Fruit fly (Drosophila melanogaster) whole organism, embryonic: ENCODE results near the gene tbc.

ENCODE experiments used
- Adf1 ChIP-seq: fragments of 200-800 bp; sonication (Bioruptor generic); IDR thresholded peaks from 2 replicates; pipeline ENCODE4 v1.3.6; 2022; ENCODE audit warnings: missing biosample characterization, missing genetic modification characterization
- B-H2 ChIP-seq: fragments of 200-800 bp; sonication (Bioruptor generic); optimal IDR thresholded peaks from 2 replicates; lab custom pipeline; 2018; ENCODE audit warnings: missing biosample characterization, mild to moderate bottlenecking, missing genetic modification characterization
- CG10979 ChIP-seq: fragments of 200-800 bp; sonication (Bioruptor generic); optimal IDR thresholded peaks from 2 replicates; lab custom pipeline; 2018; ENCODE audit warnings: missing biosample characterization, mild to moderate bottlenecking, missing genetic modification characterization, moderate library complexity
- CG11456 ChIP-seq: fragments of 200-800 bp; sonication (Bioruptor generic); IDR thresholded peaks from 3 replicates; pipeline ENCODE4 v1.3.6; 2022; ENCODE audit warnings: missing biosample characterization, missing genetic modification characterization
- CG14710 ChIP-seq: fragments of 200-800 bp; sonication (Bioruptor generic); optimal IDR thresholded peaks from 3 replicates; lab custom pipeline; 2019; ENCODE audit warnings: missing biosample characterization, mild to moderate bottlenecking, missing genetic modification characterization, moderate library complexity
- CG15696 ChIP-seq: fragments of 200-800 bp; sonication (Bioruptor generic); optimal IDR thresholded peaks from 2 replicates; lab custom pipeline; 2019; ENCODE audit warnings: missing biosample characterization, mild to moderate bottlenecking, missing genetic modification characterization, moderate library complexity
- CG16813 ChIP-seq: fragments of 200-800 bp; sonication (Bioruptor generic); IDR thresholded peaks from 3 replicates; pipeline ENCODE4 v1.3.6; 2022; ENCODE audit warnings: missing biosample characterization, missing genetic modification characterization; ENCODE audit not compliant: partially characterized antibody
- CG17568 ChIP-seq: fragments of 200-800 bp; sonication (Bioruptor generic); optimal IDR thresholded peaks from 2 replicates; lab custom pipeline; 2018; ENCODE audit warnings: missing biosample characterization, mild to moderate bottlenecking, missing genetic modification characterization, moderate library complexity
- CG18262 ChIP-seq: fragments of 200-800 bp; optimal IDR thresholded peaks from 3 replicates; lab custom pipeline; 2019; ENCODE audit warnings: missing biosample characterization, mild to moderate bottlenecking, missing genetic modification characterization, moderate library complexity
- CG1832 ChIP-seq: fragments of 200-800 bp; sonication (Bioruptor generic); optimal IDR thresholded peaks from 2 replicates; lab custom pipeline; 2017; ENCODE audit warnings: missing biosample characterization, mild to moderate bottlenecking, missing genetic modification characterization, inconsistent platforms
- CG2116 ChIP-seq: fragments of 200-800 bp; sonication (Bioruptor generic); optimal IDR thresholded peaks from 3 replicates; lab custom pipeline; 2018; ENCODE audit warnings: missing biosample characterization, mild to moderate bottlenecking, missing genetic modification characterization
- CG30403 ChIP-seq: fragments of 200-800 bp; sonication (Bioruptor generic); optimal IDR thresholded peaks from 3 replicates; lab custom pipeline; 2016; ENCODE audit warnings: missing biosample characterization, missing genetic modification characterization
- CG32532 ChIP-seq: fragments of 200-800 bp; sonication (Bioruptor generic); IDR thresholded peaks from 2 replicates; pipeline ENCODE4 v1.3.6; 2022; ENCODE audit warnings: missing biosample characterization, missing genetic modification characterization
- CG3281 ChIP-seq: fragments of 200-800 bp; sonication (Bioruptor generic); optimal IDR thresholded peaks from 3 replicates; lab custom pipeline; 2017; ENCODE audit warnings: missing biosample characterization, mild to moderate bottlenecking, missing genetic modification characterization
- CG3407 ChIP-seq: fragments of 200-800 bp; sonication (Bioruptor generic); optimal IDR thresholded peaks from 2 replicates; lab custom pipeline; 2018; ENCODE audit warnings: missing biosample characterization, mild to moderate bottlenecking, missing genetic modification characterization
- CG3838 ChIP-seq: fragments of 200-800 bp; sonication (Bioruptor generic); optimal IDR thresholded peaks from 3 replicates; lab custom pipeline; 2016; ENCODE audit warnings: missing biosample characterization, missing genetic modification characterization
- CG4820 ChIP-seq: fragments of 200-800 bp; sonication (Bioruptor generic); optimal IDR thresholded peaks from 3 replicates; lab custom pipeline; 2016; ENCODE audit warnings: missing biosample characterization, missing genetic modification characterization
- CG6254 ChIP-seq: fragments of 200-800 bp; sonication (Bioruptor generic); optimal IDR thresholded peaks from 3 replicates; lab custom pipeline; 2017; ENCODE audit warnings: mild to moderate bottlenecking, missing biosample characterization, missing genetic modification reagents, missing genetic modification characterization
- CG6854 ChIP-seq: fragments of 200-800 bp; sonication (Bioruptor generic); optimal IDR thresholded peaks from 3 replicates; lab custom pipeline; 2017; ENCODE audit warnings: missing biosample characterization, mild to moderate bottlenecking, missing genetic modification characterization
- CG8765 ChIP-seq: fragments of 200-800 bp; sonication (Bioruptor generic); IDR thresholded peaks from 2 replicates; pipeline ENCODE4 v1.3.6; 2022; ENCODE audit warnings: missing biosample characterization, missing genetic modification characterization
- CG8944 ChIP-seq: fragments of 200-800 bp; sonication (Bioruptor generic); optimal IDR thresholded peaks from 3 replicates; lab custom pipeline; 2016; ENCODE audit warnings: missing biosample characterization, missing genetic modification characterization
- E2f1 ChIP-seq: fragments of 200-800 bp; sonication (Bioruptor generic); IDR thresholded peaks from 2 replicates; pipeline ENCODE4 v1.3.6; 2022; ENCODE audit warnings: missing biosample characterization, missing genetic modification characterization
- Gug ChIP-seq: fragments of 200-800 bp; sonication (Bioruptor generic); IDR thresholded peaks from 4 replicates; pipeline ENCODE4 v1.3.6; 2022; ENCODE audit warnings: missing biosample characterization, missing genetic modification characterization
- HmgZ ChIP-seq: fragments of 200-800 bp; sonication (Bioruptor generic); optimal IDR thresholded peaks from 2 replicates; lab custom pipeline; 2018; ENCODE audit warnings: missing biosample characterization, mild to moderate bottlenecking, missing genetic modification characterization
- Hr51 ChIP-seq, 2 experiments: fragments of 200-800 bp; sonication (Bioruptor generic); optimal IDR thresholded peaks; 2 replicates in 1 of 2; 3 replicates in 1 of 2; lab custom pipeline; 2016 to 2018; ENCODE audit warnings: missing biosample characterization in 2 of 2, missing genetic modification characterization in 2 of 2, mild to moderate bottlenecking in 1 of 2, moderate library complexity in 1 of 2
- Hsf ChIP-seq: fragments of 200-800 bp; sonication (Bioruptor generic); optimal IDR thresholded peaks from 3 replicates; lab custom pipeline; 2016; ENCODE audit warnings: missing biosample characterization, missing genetic modification characterization
- Mes4 ChIP-seq: fragments of 200-800 bp; sonication (Bioruptor generic); optimal IDR thresholded peaks from 2 replicates; lab custom pipeline; 2016; ENCODE audit warnings: missing biosample characterization, missing genetic modification characterization
- Sin3A ChIP-seq: fragments of >200 bp; optimal IDR thresholded peaks from 2 replicates; lab custom pipeline; 2018
- Sry-β ChIP-seq: fragments of 200-800 bp; sonication (Bioruptor generic); optimal IDR thresholded peaks from 2 replicates; lab custom pipeline; 2018; ENCODE audit warnings: missing biosample characterization, mild to moderate bottlenecking, missing genetic modification characterization, moderate library complexity
- Xbp1 ChIP-seq: fragments of 200-800 bp; sonication (Bioruptor generic); optimal IDR thresholded peaks from 3 replicates; lab custom pipeline; 2016; ENCODE audit warnings: missing biosample characterization, mild to moderate bottlenecking, missing genetic modification characterization
- abd-A ChIP-seq: fragments of 200-800 bp; sonication (Bioruptor generic); optimal IDR thresholded peaks from 3 replicates; lab custom pipeline; 2019; ENCODE audit warnings: missing biosample characterization, mild to moderate bottlenecking, missing genetic modification characterization, moderate library complexity
- amos ChIP-seq: fragments of 200-800 bp; sonication (Bioruptor generic); IDR thresholded peaks from 2 replicates; pipeline ENCODE4 v1.3.6; 2022; ENCODE audit warnings: missing biosample characterization, missing genetic modification characterization; ENCODE audit not compliant: partially characterized antibody
- bbx ChIP-seq: fragments of 200-800 bp; sonication (Bioruptor generic); IDR thresholded peaks from 2 replicates; pipeline ENCODE4 v1.3.6; 2022; ENCODE audit warnings: missing biosample characterization, missing genetic modification characterization; ENCODE audit not compliant: partially characterized antibody
- bsh ChIP-seq, 2 experiments: fragments of 200-800 bp; sonication (Bioruptor generic); optimal IDR thresholded peaks; 2 replicates each; lab custom pipeline; 2017 to 2018; ENCODE audit warnings: mild to moderate bottlenecking in 2 of 2, missing biosample characterization in 2 of 2, missing genetic modification characterization in 2 of 2, moderate library complexity in 1 of 2
- crc ChIP-seq: fragments of 200-800 bp; sonication (Bioruptor generic); optimal IDR thresholded peaks from 2 replicates; lab custom pipeline; 2016; ENCODE audit warnings: missing biosample characterization, missing genetic modification characterization
- dm ChIP-seq: fragments of 200-800 bp; sonication (Bioruptor generic); optimal IDR thresholded peaks from 3 replicates; lab custom pipeline; 2016; ENCODE audit warnings: missing biosample characterization, missing genetic modification characterization
- dmrt99B ChIP-seq: fragments of 200-800 bp; sonication (Bioruptor generic); optimal IDR thresholded peaks from 2 replicates; lab custom pipeline; 2018; ENCODE audit warnings: missing biosample characterization, mild to moderate bottlenecking, missing genetic modification characterization, moderate library complexity
- ham ChIP-seq: fragments of 200-800 bp; sonication (Bioruptor generic); IDR thresholded peaks from 2 replicates; pipeline ENCODE4 v1.3.6; 2022; ENCODE audit warnings: missing biosample characterization, missing genetic modification characterization
- hkb ChIP-seq, 2 experiments: fragments of 200-800 bp in 1 of 2; fragments of >200 bp in 1 of 2; sonication (Bioruptor generic) in 1 of 2; IDR thresholded peaks in 1 of 2; optimal IDR thresholded peaks in 1 of 2; 2 replicates each; pipeline versions ENCODE4 v1.3.6 to Lab custom; 2017 to 2022; ENCODE audit warnings: missing biosample characterization in 1 of 2, missing genetic modification characterization in 1 of 2
- jing ChIP-seq: fragments of 200-800 bp; sonication (Bioruptor generic); optimal IDR thresholded peaks from 2 replicates; lab custom pipeline; 2018; ENCODE audit warnings: missing biosample characterization, mild to moderate bottlenecking, missing genetic modification characterization
- mirr ChIP-seq: fragments of 200-800 bp; sonication (Bioruptor generic); optimal IDR thresholded peaks from 3 replicates; lab custom pipeline; 2018; ENCODE audit warnings: missing biosample characterization, mild to moderate bottlenecking, missing genetic modification characterization
- nau ChIP-seq: fragments of 200-800 bp; sonication (Bioruptor generic); optimal IDR thresholded peaks from 3 replicates; lab custom pipeline; 2017; ENCODE audit warnings: missing biosample characterization, mild to moderate bottlenecking, missing genetic modification characterization, missing genetic modification reagents
- pho ChIP-seq: fragments of 200-800 bp; sonication (Bioruptor generic); optimal IDR thresholded peaks from 2 replicates; lab custom pipeline; 2016; ENCODE audit warnings: missing biosample characterization, missing genetic modification characterization
- psq ChIP-seq: fragments of 200-800 bp; sonication (Bioruptor generic); optimal IDR thresholded peaks from 2 replicates; lab custom pipeline; 2017; ENCODE audit warnings: missing biosample characterization, missing genetic modification characterization
- rib ChIP-seq: fragments of 200-800 bp; sonication (Bioruptor generic); IDR thresholded peaks from 2 replicates; pipeline ENCODE4 v1.3.6; 2022; ENCODE audit warnings: missing biosample characterization, missing genetic modification characterization
- so ChIP-seq: fragments of 200-800 bp; sonication (Bioruptor generic); IDR thresholded peaks from 3 replicates; pipeline ENCODE4 v1.3.6; 2022; ENCODE audit warnings: missing biosample characterization, missing genetic modification characterization
- tup ChIP-seq: fragments of 200-800 bp; sonication (Bioruptor generic); optimal IDR thresholded peaks from 2 replicates; lab custom pipeline; 2016; ENCODE audit warnings: missing biosample characterization, mild to moderate bottlenecking, missing genetic modification characterization, moderate library complexity
- vnd ChIP-seq: fragments of 200-800 bp; sonication (Bioruptor generic); IDR thresholded peaks from 3 replicates; pipeline ENCODE4 v1.3.6; 2022; ENCODE audit warnings: missing biosample characterization, missing genetic modification characterization; ENCODE audit not compliant: partially characterized antibody

tbc gene

DNA sequence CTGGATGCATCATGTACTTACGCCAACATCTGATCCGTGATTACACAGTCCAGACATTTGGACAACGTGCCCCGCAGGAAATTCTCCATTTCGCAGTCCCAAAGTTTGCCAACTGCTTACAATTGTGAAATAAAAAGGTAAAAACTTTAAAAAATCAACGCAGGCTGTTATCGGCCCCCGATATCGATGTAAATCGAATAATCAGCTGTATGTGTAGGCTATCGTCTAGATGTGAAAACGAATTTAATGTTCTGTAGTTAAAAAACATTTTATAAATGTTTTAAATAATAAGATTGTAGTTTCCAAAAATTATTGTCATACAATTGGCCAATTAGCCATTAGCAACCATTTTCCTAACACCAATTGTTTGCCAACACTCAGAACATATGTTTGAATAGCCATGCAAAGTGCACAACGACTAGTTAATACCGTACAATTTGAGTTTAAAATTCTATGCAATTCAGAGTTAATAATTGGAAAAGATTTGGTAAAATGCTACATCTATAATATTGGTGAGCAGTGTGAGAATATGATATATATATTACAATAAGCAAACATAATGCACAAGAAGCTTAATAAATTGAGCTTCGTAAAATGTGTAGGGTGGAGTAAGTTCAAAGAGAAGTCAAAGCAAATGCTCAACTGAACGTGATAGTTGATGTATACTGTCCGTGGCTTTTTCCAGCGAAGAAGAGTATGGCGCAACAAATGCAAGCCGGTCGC, 19.5 kb upstream of the tbc start, which contains the start of the genes CG11710 and mal (continued):
- TF ChIP-seq Mes4 (GFP tag; lab: Kevin White, UChicago) = no peak
- TF ChIP-seq CG3838 (GFP tag; lab: Kevin White, UChicago) = peak; percentile 47
- TF ChIP-seq dm = peak; percentile 15
- TF ChIP-seq pho = peak; percentile 48
- TF ChIP-seq CG11456 (GFP tag; lab: Robert Waterston, UW) = peak; percentile 64; the same call in 2 of the 3 replicates
- peak; percentile 46 for TF ChIP-seq CG8944 (GFP tag; lab: Kevin White, UChicago)
- TF ChIP-seq CG10979 (tag; lab: Kevin White, UChicago) = peak; percentile 83
- peak; percentile 25 for TF ChIP-seq Sry-β
- no peak for TF ChIP-seq CG17568 (GFP tag; lab: Kevin White, UChicago)
- peak; percentile 80 for TF ChIP-seq mirr
- peak; percentile 78 for TF ChIP-seq CG32532 (GFP tag; lab: Robert Waterston, UW)
- peak; percentile 69 for TF ChIP-seq CG2116 (GFP tag; lab: Kevin White, UChicago)
- TF ChIP-seq Adf1 = peak; percentile 48; the same call in 1 of the 2 replicates
- no peak; the same call in 1 of the 2 replicates for TF ChIP-seq amos
- TF ChIP-seq CG3281 (GFP tag; lab: Kevin White, UChicago) = peak; percentile 84
- no peak for TF ChIP-seq rib (GFP tag; lab: Robert Waterston, UW)
- peak; percentile 73 for TF ChIP-seq E2f1 (GFP tag; lab: Robert Waterston, UW)
- peak; percentile 84 for TF ChIP-seq CG4820 (GFP tag; lab: Kevin White, UChicago)
- TF ChIP-seq CG1832 = no peak
- peak; percentile 68 for TF ChIP-seq B-H2 (GFP tag; lab: Kevin White, UChicago)
- TF ChIP-seq bbx (GFP tag; lab: Robert Waterston, UW) = peak; percentile 56; the same call in 1 of the 2 replicates
- TF ChIP-seq CG14710 (tag; lab: Kevin White, UChicago) = peak; percentile 80
- peak; percentile 45 for TF ChIP-seq tup (GFP tag; lab: Kevin White, UChicago)
- peak; percentile 74; the same call in 3 of the 4 replicates for TF ChIP-seq Gug (GFP tag; lab: Robert Waterston, UW)
- no peak for TF ChIP-seq CG6254 (GFP tag; lab: Kevin White, UChicago)
- TF ChIP-seq ham (GFP tag; lab: Robert Waterston, UW) = no peak
- TF ChIP-seq dmrt99B (tag; lab: Kevin White, UChicago) = peak; percentile 87
- TF ChIP-seq CG18262 (tag; lab: Kevin White, UChicago) = peak; percentile 86
- TF ChIP-seq vnd (GFP tag; lab: Robert Waterston, UW) = peak; percentile 29; the same call in 1 of the 3 replicates
- TF ChIP-seq hkb (optimal IDR thresholded peaks at IDR 0.05; lab: Kevin White, UChicago) = no peak
- TF ChIP-seq hkb (GFP tag; IDR thresholded peaks at IDR 0.05; lab: Robert Waterston, UW) = peak; percentile 63
- peak; percentile 83 for TF ChIP-seq CG30403
- no peak for TF ChIP-seq CG3407 (GFP tag; lab: Kevin White, UChicago)
- no peak for TF ChIP-seq Sin3A
- TF ChIP-seq nau (GFP tag; lab: Kevin White, UChicago) = no peak
- TF ChIP-seq abd-A (tag; lab: Kevin White, UChicago) = no peak
- no peak for TF ChIP-seq jing (GFP tag; lab: Kevin White, UChicago)
- peak; percentile 50 for TF ChIP-seq crc (GFP tag; lab: Kevin White, UChicago)
- peak; percentile 80 for TF ChIP-seq Hsf (GFP tag; lab: Kevin White, UChicago)
- peak; percentile 57 for TF ChIP-seq HmgZ (tag; lab: Kevin White, UChicago)
- peak; percentile 45; the same call in 1 of the 3 replicates for TF ChIP-seq so (GFP tag; lab: Robert Waterston, UW)
- TF ChIP-seq psq (GFP tag; lab: Kevin White, UChicago) = no peak
- TF ChIP-seq bsh (GFP tag; optimal IDR thresholded peaks at IDR 0.05; lab: Kevin White, UChicago) = peak; percentile 40 to 69
- peak in 1 of 2 experiments; percentile 32 for TF ChIP-seq Hr51 (GFP tag; optimal IDR thresholded peaks at IDR 0.05; lab: Kevin White, UChicago)
- peak; percentile 68 for TF ChIP-seq CG15696 (tag; lab: Kevin White, UChicago)
- TF ChIP-seq CG6854 (GFP tag; lab: Kevin White, UChicago) = peak; percentile 70
- peak; percentile 35; the same call in 1 of the 3 replicates for TF ChIP-seq CG16813 (GFP tag; lab: Robert Waterston, UW)
- no peak for TF ChIP-seq CG8765 (GFP tag; lab: Robert Waterston, UW)
- TF ChIP-seq Xbp1 (GFP tag; lab: Kevin White, UChicago) = peak; percentile 73
